Fruit fly (Drosophila melanogaster) whole organism, embryonic: ENCODE results near the gene CG6569.

Experiments
- C15 ChIP-seq: fragments of 200-800 bp; sonication (Bioruptor generic); IDR thresholded peaks from 3 replicates; pipeline ENCODE4 v1.3.6; 2022; ENCODE audit warnings: missing biosample characterization, missing genetic modification characterization
- CG12299 ChIP-seq: fragments of 200-800 bp; sonication (Bioruptor generic); optimal IDR thresholded peaks from 2 replicates; lab custom pipeline; 2018; ENCODE audit warnings: missing biosample characterization, mild to moderate bottlenecking, missing genetic modification characterization
- CG12391 ChIP-seq: fragments of 200-800 bp; sonication (Bioruptor generic); optimal IDR thresholded peaks from 3 replicates; lab custom pipeline; 2018; ENCODE audit warnings: missing biosample characterization, mild to moderate bottlenecking, missing genetic modification characterization, moderate library complexity
- CG14050 ChIP-seq: fragments of 200-800 bp; sonication (Bioruptor generic); IDR thresholded peaks from 3 replicates; pipeline ENCODE4 v1.3.6; 2022; ENCODE audit warnings: missing biosample characterization, missing genetic modification characterization
- CG1529 ChIP-seq: fragments of 200-800 bp; sonication (Bioruptor generic); optimal IDR thresholded peaks from 3 replicates; lab custom pipeline; 2018; ENCODE audit warnings: missing biosample characterization, missing genetic modification characterization
- CG15479 ChIP-seq: fragments of 200-800 bp; sonication (Bioruptor generic); optimal IDR thresholded peaks from 3 replicates; lab custom pipeline; 2019; ENCODE audit warnings: missing biosample characterization, mild to moderate bottlenecking, missing genetic modification characterization, moderate library complexity
- CG15696 ChIP-seq: fragments of 200-800 bp; sonication (Bioruptor generic); optimal IDR thresholded peaks from 2 replicates; lab custom pipeline; 2019; ENCODE audit warnings: missing biosample characterization, mild to moderate bottlenecking, missing genetic modification characterization, moderate library complexity
- CG17361 ChIP-seq: fragments of 200-800 bp; sonication (Bioruptor generic); IDR thresholded peaks from 3 replicates; pipeline ENCODE4 v1.3.6; 2022; ENCODE audit warnings: missing biosample characterization, missing genetic modification characterization
- CG1792 ChIP-seq: fragments of 200-800 bp; sonication (Bioruptor generic); optimal IDR thresholded peaks from 2 replicates; lab custom pipeline; 2016; ENCODE audit warnings: missing biosample characterization, missing genetic modification characterization
- CG18476 ChIP-seq: fragments of 200-800 bp; sonication (Bioruptor generic); optimal IDR thresholded peaks from 2 replicates; lab custom pipeline; 2016; ENCODE audit warnings: missing biosample characterization, mild to moderate bottlenecking, missing genetic modification characterization
- CG18764 ChIP-seq: fragments of 200-800 bp; sonication (Bioruptor generic); optimal IDR thresholded peaks from 3 replicates; lab custom pipeline; 2016; ENCODE audit warnings: missing biosample characterization, missing genetic modification characterization
- CG2202 ChIP-seq: fragments of 200-800 bp; sonication (Bioruptor generic); optimal IDR thresholded peaks from 2 replicates; lab custom pipeline; 2018; ENCODE audit warnings: missing biosample characterization, mild to moderate bottlenecking, missing genetic modification characterization
- CG31224 ChIP-seq: fragments of 200-800 bp; sonication (Bioruptor generic); IDR thresholded peaks from 2 replicates; pipeline ENCODE4 v1.3.6; 2022; ENCODE audit warnings: missing biosample characterization, missing genetic modification characterization
- CG3163 ChIP-seq: fragments of 200-800 bp; sonication (Bioruptor generic); optimal IDR thresholded peaks from 3 replicates; lab custom pipeline; 2016; ENCODE audit warnings: missing biosample characterization, missing genetic modification characterization
- CG3838 ChIP-seq: fragments of 200-800 bp; sonication (Bioruptor generic); optimal IDR thresholded peaks from 3 replicates; lab custom pipeline; 2016; ENCODE audit warnings: missing biosample characterization, missing genetic modification characterization
- CG3847 ChIP-seq: fragments of 200-800 bp; sonication (Bioruptor generic); IDR thresholded peaks from 2 replicates; pipeline ENCODE4 v1.3.6; 2022; ENCODE audit warnings: missing biosample characterization, missing genetic modification characterization
- CG4328 ChIP-seq: fragments of 200-800 bp; sonication (Bioruptor generic); optimal IDR thresholded peaks from 3 replicates; lab custom pipeline; 2017; ENCODE audit warnings: missing biosample characterization, missing genetic modification reagents, missing genetic modification characterization
- CG4360 ChIP-seq: fragments of 200-800 bp; sonication (Bioruptor generic); IDR thresholded peaks from 2 replicates; pipeline ENCODE4 v1.3.6; 2022; ENCODE audit warnings: missing biosample characterization, missing genetic modification characterization
- CG43689 ChIP-seq: fragments of 200-800 bp; sonication (Bioruptor generic); IDR thresholded peaks from 2 replicates; pipeline ENCODE4 v1.3.6; 2022; ENCODE audit warnings: missing biosample characterization, missing genetic modification characterization
- CG4617 ChIP-seq: fragments of 200-800 bp; sonication (Bioruptor generic); optimal IDR thresholded peaks from 3 replicates; lab custom pipeline; 2016; ENCODE audit warnings: missing biosample characterization, missing genetic modification characterization, borderline replicate concordance
- CG4730 ChIP-seq: fragments of 200-800 bp; sonication (Bioruptor generic); IDR thresholded peaks from 2 replicates; pipeline ENCODE4 v1.3.6; 2022; ENCODE audit warnings: missing biosample characterization, missing genetic modification characterization
- CG7271 ChIP-seq: fragments of 200-800 bp; sonication (Bioruptor generic); optimal IDR thresholded peaks from 2 replicates; lab custom pipeline; 2018; ENCODE audit warnings: missing biosample characterization, mild to moderate bottlenecking, missing genetic modification characterization, moderate library complexity
- CG7745 ChIP-seq: fragments of 200-800 bp; sonication (Bioruptor generic); optimal IDR thresholded peaks from 2 replicates; lab custom pipeline; 2018; ENCODE audit warnings: missing biosample characterization, mild to moderate bottlenecking, missing genetic modification characterization, moderate library complexity
- CG8281 ChIP-seq: fragments of 200-800 bp; sonication (Bioruptor generic); optimal IDR thresholded peaks from 2 replicates; lab custom pipeline; 2018; ENCODE audit warnings: missing biosample characterization, mild to moderate bottlenecking, missing genetic modification characterization, moderate library complexity
- D19A ChIP-seq: fragments of 200-800 bp; optimal IDR thresholded peaks from 3 replicates; lab custom pipeline; 2019; ENCODE audit warnings: missing biosample characterization, mild to moderate bottlenecking, missing genetic modification characterization, moderate library complexity
- Elba2 ChIP-seq: fragments of 200-800 bp; sonication (Bioruptor generic); optimal IDR thresholded peaks from 3 replicates; lab custom pipeline; 2016; ENCODE audit warnings: missing biosample characterization, missing genetic modification characterization
- Hr3 ChIP-seq: fragments of 200-800 bp; sonication (Bioruptor generic); optimal IDR thresholded peaks from 3 replicates; lab custom pipeline; 2016; ENCODE audit warnings: missing biosample characterization, missing genetic modification characterization
- Lim3 ChIP-seq: fragments of 200-800 bp; sonication (Bioruptor generic); IDR thresholded peaks from 2 replicates; pipeline ENCODE4 v1.3.6; 2022; ENCODE audit warnings: missing biosample characterization, missing genetic modification characterization
- Med ChIP-seq: fragments of 200-800 bp; sonication (Bioruptor generic); peaks from one replicate; lab custom pipeline; 2016; ENCODE audit warnings: missing biosample characterization, missing genetic modification characterization, mild to moderate bottlenecking, inconsistent platforms, moderate library complexity
- Mrtf ChIP-seq: fragments of 200-800 bp; sonication (Bioruptor generic); IDR thresholded peaks from 3 replicates; pipeline ENCODE4 v1.3.6; 2022; ENCODE audit warnings: missing biosample characterization, missing genetic modification characterization
- Neu2 ChIP-seq: fragments of 200-800 bp; sonication (Bioruptor generic); optimal IDR thresholded peaks from 3 replicates; lab custom pipeline; 2016; ENCODE audit warnings: missing biosample characterization, missing genetic modification characterization, borderline replicate concordance
- Nf-YB ChIP-seq: fragments of 200-800 bp; sonication (Bioruptor generic); optimal IDR thresholded peaks from 3 replicates; lab custom pipeline; 2019; ENCODE audit warnings: missing biosample characterization, mild to moderate bottlenecking, missing genetic modification characterization, moderate library complexity
- Pdp1 ChIP-seq, 2 experiments: fragments of 200-800 bp; sonication (Bioruptor generic); optimal IDR thresholded peaks; 3 replicates each; lab custom pipeline; 2016; ENCODE audit warnings: missing biosample characterization in 2 of 2, missing genetic modification characterization in 2 of 2, mild to moderate bottlenecking in 1 of 2, moderate library complexity in 1 of 2
- Sry-β ChIP-seq: fragments of 200-800 bp; sonication (Bioruptor generic); optimal IDR thresholded peaks from 2 replicates; lab custom pipeline; 2018; ENCODE audit warnings: missing biosample characterization, mild to moderate bottlenecking, missing genetic modification characterization, moderate library complexity
- Trl ChIP-seq, 3 experiments: fragments of >200 bp in 2 of 3; fragments of 200-800 bp in 1 of 3; sonication (Bioruptor generic) in 1 of 3; optimal IDR thresholded peaks; 2 replicates in 1 of 3; 3 replicates in 2 of 3; lab custom pipeline; 2016 to 2017; ENCODE audit warnings: missing biosample characterization in 1 of 3, missing genetic modification characterization in 1 of 3
- cato ChIP-seq: fragments of 200-800 bp; sonication (Bioruptor generic); optimal IDR thresholded peaks from 2 replicates; lab custom pipeline; 2016; ENCODE audit warnings: missing biosample characterization, missing genetic modification characterization, borderline replicate concordance
- ci ChIP-seq: fragments of 200-800 bp; sonication (Bioruptor generic); IDR thresholded peaks from 3 replicates; pipeline ENCODE4 v1.3.6; 2022; ENCODE audit warnings: missing biosample characterization, missing genetic modification characterization
- disco-r ChIP-seq: fragments of 200-800 bp; sonication (Bioruptor generic); optimal IDR thresholded peaks from 2 replicates; lab custom pipeline; 2016; ENCODE audit warnings: missing biosample characterization, missing genetic modification characterization
- dmrt99B ChIP-seq: fragments of 200-800 bp; sonication (Bioruptor generic); optimal IDR thresholded peaks from 2 replicates; lab custom pipeline; 2018; ENCODE audit warnings: missing biosample characterization, mild to moderate bottlenecking, missing genetic modification characterization, moderate library complexity
- en ChIP-seq: fragments of 200-800 bp; sonication (Bioruptor generic); optimal IDR thresholded peaks from 2 replicates; lab custom pipeline; 2016; ENCODE audit warnings: missing biosample characterization, missing genetic modification characterization
- eve ChIP-seq, 2 experiments: fragments of >200 bp; optimal IDR thresholded peaks; 2 replicates each; lab custom pipeline; 2017; ENCODE audit warnings: missing biosample characterization in 2 of 2, missing genetic modification characterization in 2 of 2
- ewg ChIP-seq: fragments of 200-800 bp; sonication (Bioruptor generic); optimal IDR thresholded peaks from 3 replicates; lab custom pipeline; 2017; ENCODE audit warnings: mild to moderate bottlenecking, missing biosample characterization, missing genetic modification reagents, missing genetic modification characterization
- grn ChIP-seq: fragments of 200-800 bp; sonication (Bioruptor generic); optimal IDR thresholded peaks from 3 replicates; lab custom pipeline; 2017; ENCODE audit warnings: missing biosample characterization, missing genetic modification characterization
- klu ChIP-seq: fragments of 200-800 bp; sonication (Bioruptor generic); IDR thresholded peaks from 2 replicates; pipeline ENCODE4 v1.3.6; 2022; ENCODE audit warnings: missing biosample characterization, missing genetic modification characterization
- lbe ChIP-seq: fragments of 200-800 bp; sonication (Bioruptor generic); optimal IDR thresholded peaks from 2 replicates; lab custom pipeline; 2016; ENCODE audit warnings: missing biosample characterization, mild to moderate bottlenecking, missing genetic modification characterization
- mam ChIP-seq: fragments of 200-800 bp; sonication (Bioruptor generic); optimal IDR thresholded peaks from 3 replicates; lab custom pipeline; 2016; ENCODE audit warnings: missing biosample characterization, missing genetic modification characterization
- sd ChIP-seq: fragments of 200-800 bp; sonication (Bioruptor generic); optimal IDR thresholded peaks from 3 replicates; lab custom pipeline; 2018; ENCODE audit warnings: missing biosample characterization, mild to moderate bottlenecking, missing genetic modification characterization, moderate library complexity
- sens ChIP-seq: fragments of 200-800 bp; sonication (Bioruptor generic); peaks from one replicate; lab custom pipeline; 2016; ENCODE audit warnings: missing biosample characterization, missing genetic modification characterization
- tgo ChIP-seq: fragments of 200-800 bp; sonication (Bioruptor generic); IDR thresholded peaks from 3 replicates; pipeline ENCODE4 v1.3.6; 2022; ENCODE audit warnings: missing biosample characterization, missing genetic modification characterization
- tin ChIP-seq: fragments of 200-800 bp; sonication (Bioruptor generic); optimal IDR thresholded peaks from 3 replicates; lab custom pipeline; 2016; ENCODE audit warnings: missing biosample characterization, missing genetic modification characterization
- wor ChIP-seq: fragments of 200-800 bp; sonication (Bioruptor generic); IDR thresholded peaks from 2 replicates; pipeline ENCODE4 v1.3.6; 2022; ENCODE audit warnings: missing biosample characterization, missing genetic modification characterization
- yki ChIP-seq: fragments of >200 bp; optimal IDR thresholded peaks from 3 replicates; lab custom pipeline; 2018
- zen2 ChIP-seq: fragments of 200-800 bp; sonication (Bioruptor generic); IDR thresholded peaks from 3 replicates; pipeline ENCODE4 v1.3.6; 2022; ENCODE audit warnings: missing biosample characterization, missing genetic modification characterization; ENCODE audit not compliant: partially characterized antibody

The CG6569 gene

DNA sequence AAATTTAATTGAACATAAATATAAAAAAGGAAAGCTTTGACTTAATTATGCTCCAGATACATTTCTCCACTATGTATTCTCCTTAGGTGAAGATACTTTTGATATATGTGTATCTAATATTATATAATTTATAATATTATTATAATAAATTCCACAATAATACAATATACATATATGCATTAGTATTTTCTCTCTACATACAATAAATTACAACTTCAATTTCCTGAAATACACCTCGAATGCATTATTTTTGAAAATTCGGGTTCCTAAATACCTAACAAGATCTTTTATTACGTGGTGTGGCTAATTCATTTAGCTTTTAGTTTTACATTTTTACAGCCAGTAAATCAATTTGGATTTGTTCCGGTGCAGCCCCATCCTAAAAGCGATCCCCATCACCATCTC is 37.4 kb downstream of the CG6569 start (continued):
- TF ChIP-seq Elba2 (GFP tag; lab: Kevin White, UChicago) (no peak), CG18476 (GFP tag; lab: Kevin White, UChicago) (no peak), CG18764 (GFP tag; lab: Kevin White, UChicago) (no peak), CG1529 (GFP tag; lab: Kevin White, UChicago) (no peak), CG17361 (GFP tag; lab: Robert Waterston, UW) (peak; percentile 76), eve (GFP tag; optimal IDR thresholded peaks at IDR 0.05; lab: Kevin White, UChicago) (no peak), Med (no peak), disco-r (GFP tag; lab: Kevin White, UChicago) (no peak), CG1792 (no peak), dmrt99B (peak; percentile 8), Hr3 (GFP tag; lab: Kevin White, UChicago) (peak; percentile 18), mam (no peak), Sry-β (GFP tag; lab: Kevin White, UChicago) (no peak), ci (GFP tag; lab: Robert Waterston, UW) (no peak), CG7271 (tag; lab: Kevin White, UChicago) (no peak), tgo (GFP tag; lab: Robert Waterston, UW) (no peak), Nf-YB (no peak), CG3847 (GFP tag; lab: Robert Waterston, UW) (no peak), klu (GFP tag; lab: Robert Waterston, UW) (no peak), C15 (GFP tag; lab: Robert Waterston, UW) (no peak), CG4617 (no peak), tin (GFP tag; lab: Kevin White, UChicago) (no peak), Neu2 (no peak), CG12391 (peak; percentile 41), CG8281 (no peak), CG2202 (tag; lab: Kevin White, UChicago) (no peak), en (GFP tag; lab: Kevin White, UChicago) (no peak), CG43689 (GFP tag; lab: Robert Waterston, UW) (no peak), CG4328 (no peak), zen2 (GFP tag; lab: Robert Waterston, UW) (no peak), Lim3 (no peak), Mrtf (GFP tag; lab: Robert Waterston, UW) (no peak), CG31224 (GFP tag; lab: Robert Waterston, UW) (no peak), CG4730 (GFP tag; lab: Robert Waterston, UW) (no peak), CG12299 (tag; lab: Kevin White, UChicago) (no peak), CG7745 (tag; lab: Kevin White, UChicago) (no peak), CG14050 (GFP tag; lab: Robert Waterston, UW) (no peak), CG15696 (tag; lab: Kevin White, UChicago) (no peak), CG3163 (GFP tag; lab: Kevin White, UChicago) (no peak)

DNA sequence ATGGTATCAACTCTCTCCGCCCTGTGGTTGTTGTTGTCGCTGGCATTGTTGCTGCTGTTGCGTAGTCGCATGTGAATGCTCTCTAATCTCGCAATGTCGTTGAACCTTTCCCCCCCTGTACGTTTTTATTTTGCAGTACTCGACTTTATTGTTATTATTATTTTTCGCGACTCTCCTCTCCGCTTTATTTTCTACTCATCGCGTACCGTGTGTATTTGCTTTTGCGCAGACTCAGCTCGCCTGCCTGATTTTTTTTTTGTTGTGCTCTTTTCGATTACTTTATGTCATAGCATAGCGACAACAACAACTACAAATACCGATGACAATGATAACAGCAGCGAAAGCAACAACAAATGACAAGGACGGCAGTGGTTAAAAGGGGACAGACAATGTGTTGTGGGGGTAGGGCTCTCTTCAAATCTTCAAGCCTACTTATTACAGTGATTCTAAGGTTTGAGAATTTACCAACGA is 38.2 kb downstream of the CG6569 start:
- TF ChIP-seq Med (peak; percentile 55), ewg (GFP tag; lab: Kevin White, UChicago) (peak; percentile 12), CG15479 (GFP tag; lab: Kevin White, UChicago) (peak; percentile 76), grn (GFP tag; lab: Kevin White, UChicago) (peak; percentile 73), lbe (GFP tag; lab: Kevin White, UChicago) (peak; percentile 51), sd (tag; lab: Kevin White, UChicago) (peak; percentile 15), D19A (peak; percentile 79), wor (GFP tag; lab: Robert Waterston, UW) (no peak), sens (GFP tag; lab: Kevin White, UChicago) (peak; percentile 86), Pdp1 (GFP tag; optimal IDR thresholded peaks at IDR 0.05; lab: Kevin White, UChicago) (peak in 1 of 2 experiments; percentile 81), CG3838 (GFP tag; lab: Kevin White, UChicago) (peak; percentile 14), CG4360 (peak; percentile 98), cato (GFP tag; lab: Kevin White, UChicago) (no peak), yki (lab: Kevin White, UChicago) (peak; percentile 36), tgo (GFP tag; lab: Robert Waterston, UW) (0 out of 3 replicates have a peak, but pooled peaks have one; percentile 1), Trl (optimal IDR thresholded peaks at IDR 0.05; lab: Kevin White, UChicago) (peak; percentile 60 to 78), Trl (GFP tag; optimal IDR thresholded peaks at IDR 0.05; lab: Kevin White, UChicago) (no peak), eve (GFP tag; optimal IDR thresholded peaks at IDR 0.05; lab: Kevin White, UChicago) (peak in 1 of 2 experiments; percentile 16)
